Fruit fly (Drosophila melanogaster): Measurements from ENCODE around the gene CG46192.
"Not testable (repeated sequence)": the region's sequence is repeated elsewhere in the genome, so short reads cannot be mapped to it uniquely, and the experiment has no call there.

dm6 chrY:3284639-3285038, 31.5 kb upstream of the CG46192 start, which contains the start of gene Mst77Y-4:
- not testable (repeated sequence) for TF ChIP-seq Ada2b (GFP tag; IDR thresholded peaks at IDR 0.05); CG17385 (GFP tag; optimal IDR thresholded peaks at IDR 0.05); gsb-n (tag; optimal IDR thresholded peaks at IDR 0.05); gcm (GFP tag; optimal IDR thresholded peaks at IDR 0.05); Sin3A (optimal IDR thresholded peaks at IDR 0.05); CG11504 (tag; optimal IDR thresholded peaks at IDR 0.05); CG10366 (GFP tag; IDR thresholded peaks at IDR 0.05); CG12744 (GFP tag; optimal IDR thresholded peaks at IDR 0.05); Taf1 (GFP tag; IDR thresholded peaks at IDR 0.05); CG14050 (GFP tag; IDR thresholded peaks at IDR 0.05)
